Fruit fly (Drosophila melanogaster): ENCODE data around the gene CG10919.

The CG10919 gene

dm6 chr3R:7787899-7788298 is 30.0 kb downstream of the CG10919 start, which contains the start of gene CG18748:
Gene CG18748, minus strand, starts transcription at chr3R:7787923.
- TF ChIP-seq CG15710 (tag; optimal IDR thresholded peaks at IDR 0.05) (no peak), CG17806 (tag; optimal IDR thresholded peaks at IDR 0.05) (no peak), D1 (tag; optimal IDR thresholded peaks at IDR 0.05) (no peak), CG4496 (GFP tag; IDR thresholded peaks at IDR 0.05) (no peak), CG14655 (GFP tag; optimal IDR thresholded peaks at IDR 0.05) (no peak), CG8301 (tag; optimal IDR thresholded peaks at IDR 0.05) (no peak), CG12605 (GFP tag; IDR thresholded peaks at IDR 0.05) (no peak), Pif1A (GFP tag; optimal IDR thresholded peaks at IDR 0.05) (no peak), gl (tag; optimal IDR thresholded peaks at IDR 0.05) (no peak), CG10348 (GFP tag; IDR thresholded peaks at IDR 0.05) (no peak), fd96Ca (GFP tag; IDR thresholded peaks at IDR 0.05) (no peak), Pif1B (GFP tag; optimal IDR thresholded peaks at IDR 0.05) (no peak), rn (GFP tag; IDR thresholded peaks at IDR 0.05) (no peak), EcR (GFP tag; optimal IDR thresholded peaks at IDR 0.05) (no peak), CG9948 (tag; optimal IDR thresholded peaks at IDR 0.05) (no peak), CG13204 (GFP tag; optimal IDR thresholded peaks at IDR 0.05) (no peak), Ets98B (GFP tag; IDR thresholded peaks at IDR 0.05) (no peak), CG32121 (GFP tag; IDR thresholded peaks at IDR 0.05) (no peak), CG8159 (tag; optimal IDR thresholded peaks at IDR 0.05) (no peak)

dm6 chr3R:7790087-7790486 is 32.2 kb downstream of the CG10919 start, which contains the start of gene CG18746:
Gene CG18746, minus strand, starts transcription at chr3R:7790187.
- TF ChIP-seq CG10348 (GFP tag; IDR thresholded peaks at IDR 0.05), result no peak
- no peak for TF ChIP-seq CG32121 (GFP tag; IDR thresholded peaks at IDR 0.05)
- no peak for TF ChIP-seq CG13204 (GFP tag; optimal IDR thresholded peaks at IDR 0.05)
- TF ChIP-seq CG12605 (GFP tag; IDR thresholded peaks at IDR 0.05), result no peak
- TF ChIP-seq CG4496 (GFP tag; IDR thresholded peaks at IDR 0.05), result no peak
- TF ChIP-seq Snoo (tag; optimal IDR thresholded peaks at IDR 0.05), result no peak
- TF ChIP-seq EcR (GFP tag; optimal IDR thresholded peaks at IDR 0.05), result no peak
- no peak for TF ChIP-seq Ets98B (GFP tag; IDR thresholded peaks at IDR 0.05)
- no peak for TF ChIP-seq CG8301 (tag; optimal IDR thresholded peaks at IDR 0.05)

- no peak for TF ChIP-seq CG8301 (tag; optimal IDR thresholded peaks at IDR 0.05)
- no peak for TF ChIP-seq CG9948 (tag; optimal IDR thresholded peaks at IDR 0.05)
- TF ChIP-seq rn (GFP tag; IDR thresholded peaks at IDR 0.05), result no peak
- TF ChIP-seq CG12605 (GFP tag; IDR thresholded peaks at IDR 0.05), result no peak
- no peak for TF ChIP-seq gl (tag; optimal IDR thresholded peaks at IDR 0.05)
- no peak for TF ChIP-seq Snoo (tag; optimal IDR thresholded peaks at IDR 0.05)
- TF ChIP-seq CG17806 (tag; optimal IDR thresholded peaks at IDR 0.05), result no peak
- TF ChIP-seq CG10348 (GFP tag; IDR thresholded peaks at IDR 0.05), result no peak
- TF ChIP-seq D1 (tag; optimal IDR thresholded peaks at IDR 0.05), result no peak
- no peak for TF ChIP-seq CG34367 (tag; optimal IDR thresholded peaks at IDR 0.05)
- no peak for TF ChIP-seq CG14655 (GFP tag; optimal IDR thresholded peaks at IDR 0.05)
- no peak for TF ChIP-seq CG4496 (GFP tag; IDR thresholded peaks at IDR 0.05)
- no peak for TF ChIP-seq Ets98B (GFP tag; IDR thresholded peaks at IDR 0.05)
- no peak for TF ChIP-seq Pif1B (GFP tag; optimal IDR thresholded peaks at IDR 0.05)
- no peak for TF ChIP-seq CG32121 (GFP tag; IDR thresholded peaks at IDR 0.05)
Observed at dm6 chr3R:7790583-7791034, 32.7 kb downstream of the CG10919 start, which contains the start of gene CG10086. Gene CG10086, plus strand, starts transcription at chr3R:7790633.

dm6 chr3R:7793855-7794254 is 35.9 kb downstream of the CG10919 start, which contains the start of gene CG2641:
Gene CG2641, plus strand, starts transcription at chr3R:7794069.
- TF ChIP-seq Ets98B (GFP tag; IDR thresholded peaks at IDR 0.05) (peak; percentile 87), D1 (tag; optimal IDR thresholded peaks at IDR 0.05) (no peak), CG34367 (tag; optimal IDR thresholded peaks at IDR 0.05) (peak; percentile 52), CG15710 (tag; optimal IDR thresholded peaks at IDR 0.05) (no peak), Pif1A (GFP tag; optimal IDR thresholded peaks at IDR 0.05) (peak; percentile 54), CG32121 (GFP tag; IDR thresholded peaks at IDR 0.05) (peak; percentile 86), CG8159 (tag; optimal IDR thresholded peaks at IDR 0.05) (peak; percentile 36), CG14655 (GFP tag; optimal IDR thresholded peaks at IDR 0.05) (peak; percentile 53), CG4496 (GFP tag; IDR thresholded peaks at IDR 0.05) (peak; percentile 90), Snoo (tag; optimal IDR thresholded peaks at IDR 0.05) (no peak), fd96Ca (GFP tag; IDR thresholded peaks at IDR 0.05) (peak; percentile 69; the same call in 2 of the 3 replicates), Pif1B (GFP tag; optimal IDR thresholded peaks at IDR 0.05) (peak; percentile 53), CG12605 (GFP tag; IDR thresholded peaks at IDR 0.05) (peak; percentile 93), CG9948 (tag; optimal IDR thresholded peaks at IDR 0.05) (no peak), CG13204 (GFP tag; optimal IDR thresholded peaks at IDR 0.05) (peak; percentile 43), CG10348 (GFP tag; IDR thresholded peaks at IDR 0.05) (no peak), gl (tag; optimal IDR thresholded peaks at IDR 0.05) (peak; percentile 63), EcR (GFP tag; optimal IDR thresholded peaks at IDR 0.05) (peak; percentile 77)

- TF ChIP-seq CG8301 (tag; optimal IDR thresholded peaks at IDR 0.05) (no peak), CG9948 (tag; optimal IDR thresholded peaks at IDR 0.05) (no peak), CG13204 (GFP tag; optimal IDR thresholded peaks at IDR 0.05) (no peak), CG15710 (tag; optimal IDR thresholded peaks at IDR 0.05) (no peak), fd96Ca (GFP tag; IDR thresholded peaks at IDR 0.05) (no peak), CG12605 (GFP tag; IDR thresholded peaks at IDR 0.05) (no peak), Ets98B (GFP tag; IDR thresholded peaks at IDR 0.05) (no peak), Pif1B (GFP tag; optimal IDR thresholded peaks at IDR 0.05) (no peak), CG14655 (GFP tag; optimal IDR thresholded peaks at IDR 0.05) (no peak), CG17806 (tag; optimal IDR thresholded peaks at IDR 0.05) (no peak)
Observed at dm6 chr3R:7798525-7798924, 40.6 kb downstream of the CG10919 start, which contains the start of gene CG18744. Gene CG18744, minus strand, starts transcription at chr3R:7798771.

- TF ChIP-seq CG8159 (tag; optimal IDR thresholded peaks at IDR 0.05), result no peak
Observed at dm6 chr3R:7802693-7803092, 44.8 kb downstream of the CG10919 start, which contains the start of gene CG3014. Gene CG3014, minus strand, starts transcription at chr3R:7802793.
